Worm (Caenorhabditis elegans): ENCODE measurements around the gene W02D7.5.

W02D7.5 gene

DNA sequence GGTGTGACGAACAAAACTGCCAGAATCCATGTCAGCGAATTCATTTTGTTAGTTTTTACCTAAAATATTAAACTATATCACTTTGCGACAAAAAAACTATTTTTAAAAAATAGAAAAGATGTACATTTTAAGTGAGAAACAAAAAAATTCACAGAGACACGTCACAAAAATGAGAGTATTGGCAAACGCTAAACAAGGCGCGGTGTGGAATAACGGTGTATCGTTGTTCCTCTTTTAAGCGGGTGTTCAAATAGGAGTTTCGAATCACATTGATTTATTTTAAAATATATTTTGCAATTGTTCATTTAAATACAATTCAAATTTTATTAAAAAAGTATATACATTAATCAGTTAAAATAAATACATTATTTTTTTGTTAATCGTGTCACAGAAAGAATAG is 3.5 kb upstream of the W02D7.5 start, which contains the start of gene sel-9:
sel-9 (minus strand) TSS at position 59 of the 400 bp plus-strand sequence.
- peak; percentile 35 for TF ChIP-seq nhr-237 (tag; optimal IDR thresholded peaks at IDR 0.05)
- TF ChIP-seq elt-3 (tag; optimal IDR thresholded peaks at IDR 0.05): no peak
- peak; percentile 39 for TF ChIP-seq mep-1 (tag; optimal IDR thresholded peaks at IDR 0.05)
- TF ChIP-seq lsy-2 (tag; optimal IDR thresholded peaks at IDR 0.05): peak; percentile 15
- peak; percentile 5 for TF ChIP-seq unc-120 (tag; optimal IDR thresholded peaks at IDR 0.05; ENCODE audit: poor library complexity, severe bottlenecking)
- no peak for TF ChIP-seq sptf-1 (tag; optimal IDR thresholded peaks at IDR 0.05)

DNA sequence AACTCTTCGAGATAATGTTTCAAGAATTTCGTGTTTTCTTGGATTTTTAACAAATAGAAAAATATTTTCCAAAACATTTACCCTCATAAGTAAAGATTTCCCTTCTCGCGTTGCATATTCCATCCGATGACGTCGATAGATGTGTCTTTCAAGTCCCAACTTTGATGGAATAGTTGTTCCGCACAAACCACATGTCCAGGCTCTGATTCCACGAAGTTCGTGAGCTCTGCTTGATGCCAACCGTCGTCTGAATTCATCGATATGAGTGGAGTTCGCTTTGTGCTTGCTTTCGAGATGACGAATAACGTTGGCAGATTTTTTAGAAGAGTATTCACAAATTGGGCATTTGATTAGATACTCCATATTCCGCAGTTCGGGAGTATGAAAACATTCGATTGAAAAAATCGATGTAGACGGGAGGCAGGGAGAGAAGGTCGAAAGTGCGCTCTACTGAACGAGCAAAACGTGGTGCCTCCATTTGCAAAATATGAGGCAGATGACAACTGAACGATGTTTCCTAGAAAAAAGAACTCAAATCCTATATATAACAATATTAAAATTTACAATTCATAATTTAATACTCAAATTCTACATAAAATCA is 2.0 kb upstream of the W02D7.5 start, which contains the start of gene W02D7.6:
W02D7.6 (minus strand) TSS at position 573 of the 601 bp plus-strand sequence.
- no peak for TF ChIP-seq lin-13 (tag; optimal IDR thresholded peaks at IDR 0.05)
- TF ChIP-seq M03D4.4 (tag; optimal IDR thresholded peaks at IDR 0.05): no peak
- no peak for TF ChIP-seq nhr-28 (tag; optimal IDR thresholded peaks at IDR 0.05)
- TF ChIP-seq nhr-76 (tag; optimal IDR thresholded peaks at IDR 0.05): no peak
- TF ChIP-seq mab-5 (tag; optimal IDR thresholded peaks at IDR 0.05): no peak
- no peak for TF ChIP-seq lsy-2 (tag; optimal IDR thresholded peaks at IDR 0.05)
- TF ChIP-seq mep-1 (tag; optimal IDR thresholded peaks at IDR 0.05): peak; percentile 9

DNA sequence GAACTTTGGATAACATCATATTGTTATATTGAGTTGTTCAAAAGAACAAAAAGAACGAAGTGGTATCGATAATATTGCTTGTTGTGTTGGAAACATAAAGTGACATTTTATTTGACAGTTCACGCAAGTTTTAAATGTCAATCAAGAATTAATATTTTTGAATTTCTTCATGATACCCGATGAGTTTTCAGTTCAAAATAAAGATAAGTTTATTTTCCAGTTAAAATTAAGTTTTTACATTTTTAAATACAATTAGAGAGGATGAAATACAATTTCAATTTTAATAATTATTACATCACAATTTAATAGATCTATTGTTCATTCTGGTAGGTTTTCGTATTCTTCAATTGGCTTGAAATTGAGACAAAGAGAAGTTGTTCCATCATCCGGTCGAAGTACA is 1.5 kb downstream of the W02D7.5 start, which contains the start of gene W02D7.4:
W02D7.4 (minus strand) TSS at position 101 of the 400 bp plus-strand sequence.
- no peak for TF ChIP-seq unc-120 (tag; optimal IDR thresholded peaks at IDR 0.05; ENCODE audit: poor library complexity, severe bottlenecking)
- no peak for TF ChIP-seq M03D4.4 (tag; optimal IDR thresholded peaks at IDR 0.05)
- TF ChIP-seq zip-8 (tag; optimal IDR thresholded peaks at IDR 0.05): no peak
- no peak for TF ChIP-seq ceh-39 (tag; optimal IDR thresholded peaks at IDR 0.05)
- TF ChIP-seq unc-62 (GFP tag; optimal IDR thresholded peaks at IDR 0.05): no peak
- no peak for TF ChIP-seq snpc-4 (tag; optimal IDR thresholded peaks at IDR 0.05)
- TF ChIP-seq ceh-43 (GFP tag; optimal IDR thresholded peaks at IDR 0.05): no peak
- no peak for TF ChIP-seq blmp-1 (tag; optimal IDR thresholded peaks at IDR 0.05)
- no peak for TF ChIP-seq elt-3 (tag; optimal IDR thresholded peaks at IDR 0.05)
- TF ChIP-seq ceh-83 (GFP tag; optimal IDR thresholded peaks at IDR 0.05): no peak
- TF ChIP-seq bed-3 (GFP tag; optimal IDR thresholded peaks at IDR 0.05): no peak
- TF ChIP-seq lsy-2 (tag; optimal IDR thresholded peaks at IDR 0.05): no peak
- TF ChIP-seq mep-1 (tag; optimal IDR thresholded peaks at IDR 0.05): no peak
- TF ChIP-seq mls-2 (tag; optimal IDR thresholded peaks at IDR 0.05): no peak
- TF ChIP-seq pha-4 (tag; optimal IDR thresholded peaks at IDR 0.05): no peak
- TF ChIP-seq ztf-11 (tag; optimal IDR thresholded peaks at IDR 0.05): no peak
- TF ChIP-seq nhr-237 (tag; optimal IDR thresholded peaks at IDR 0.05): no peak
- no peak for TF ChIP-seq sem-2 (GFP tag; optimal IDR thresholded peaks at IDR 0.05)
- no peak for TF ChIP-seq drap-1 (GFP tag; optimal IDR thresholded peaks at IDR 0.05)

DNA sequence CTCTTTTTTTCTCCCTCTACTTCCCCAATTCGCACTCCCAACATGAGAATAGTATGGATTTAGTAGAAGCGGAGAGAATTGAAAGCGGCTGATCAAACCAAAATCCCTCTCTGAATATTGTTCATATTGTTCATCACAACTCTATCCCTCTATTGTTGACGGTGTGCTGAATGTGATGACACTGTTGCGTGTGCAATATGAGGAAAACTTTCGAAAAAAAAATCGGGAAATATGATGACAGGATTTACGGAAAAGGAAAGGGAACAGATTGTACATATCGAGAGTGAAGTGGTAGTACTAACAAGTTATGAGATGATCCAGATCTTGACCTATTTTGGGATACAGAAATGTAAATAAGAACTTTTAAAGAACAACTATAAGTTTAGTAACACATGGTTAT is 3.2 kb downstream of the W02D7.5 start, which contains the start of gene smex-1:
smex-1 (minus strand) TSS at position 101 of the 400 bp plus-strand sequence.
- TF ChIP-seq unc-62 (GFP tag; optimal IDR thresholded peaks at IDR 0.05) (no peak), tbx-8 (GFP tag; optimal IDR thresholded peaks at IDR 0.05) (no peak), nhr-2 (tag; optimal IDR thresholded peaks at IDR 0.05) (no peak), sptf-1 (tag; optimal IDR thresholded peaks at IDR 0.05) (no peak), elt-3 (tag; optimal IDR thresholded peaks at IDR 0.05) (no peak), ceh-39 (tag; optimal IDR thresholded peaks at IDR 0.05) (no peak)

DNA sequence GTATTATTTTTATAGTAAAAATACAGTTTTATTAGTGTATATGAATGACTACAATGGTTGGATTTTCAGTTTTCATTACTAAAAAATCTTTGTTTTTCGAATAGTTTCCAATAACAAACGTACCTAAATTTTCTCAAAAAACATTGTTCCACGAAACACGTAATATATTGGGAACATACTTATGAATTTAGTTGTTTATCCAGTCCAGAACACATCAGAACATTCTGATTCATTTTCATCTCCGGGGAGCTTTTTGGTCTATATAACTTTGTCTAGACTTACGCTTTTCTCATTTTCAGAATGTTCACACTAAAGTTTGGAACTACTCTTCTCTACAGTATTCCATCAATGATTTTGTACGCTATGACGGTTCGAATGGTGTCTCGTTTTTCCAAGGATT is 7.3 kb downstream of the W02D7.5 start, which contains the start of gene srg-33:
srg-33 (plus strand) TSS at position 301 of the 400 bp plus-strand sequence.
- TF ChIP-seq drap-1 (GFP tag; optimal IDR thresholded peaks at IDR 0.05) (no peak), nhr-12 (tag; optimal IDR thresholded peaks at IDR 0.05) (no peak), nhr-237 (tag; optimal IDR thresholded peaks at IDR 0.05) (no peak), pha-4 (tag; optimal IDR thresholded peaks at IDR 0.05) (no peak), elt-1 (tag; optimal IDR thresholded peaks at IDR 0.05; ENCODE audit: borderline replicate concordance, insufficient read depth) (no peak), lin-32 (GFP tag; optimal IDR thresholded peaks at IDR 0.05) (no peak), ceh-83 (GFP tag; optimal IDR thresholded peaks at IDR 0.05) (no peak), mep-1 (tag; optimal IDR thresholded peaks at IDR 0.05) (no peak), tbx-8 (GFP tag; optimal IDR thresholded peaks at IDR 0.05) (no peak), mls-2 (tag; optimal IDR thresholded peaks at IDR 0.05) (no peak), flh-1 (GFP tag; optimal IDR thresholded peaks at IDR 0.05) (no peak), M03D4.4 (tag; optimal IDR thresholded peaks at IDR 0.05) (no peak), lin-13 (tag; optimal IDR thresholded peaks at IDR 0.05) (no peak), snpc-4 (tag; optimal IDR thresholded peaks at IDR 0.05) (no peak)
